Fruit fly (Drosophila melanogaster): ENCODE data around the gene CG42342.

dm6 chr3R:16453597-16453996 is 49.0 kb upstream of the CG42342 start, which contains the start of gene Pak3:
- TF ChIP-seq EcR (GFP tag; optimal IDR thresholded peaks at IDR 0.05) (no peak), Dll (optimal IDR thresholded peaks at IDR 0.05) (no peak), CG8478 (optimal IDR thresholded peaks at IDR 0.05) (no peak), pan (optimal IDR thresholded peaks at IDR 0.05) (no peak)
